Worm (Caenorhabditis elegans): Measurements from ENCODE around the gene hach-1.

The hach-1 gene

DNA sequence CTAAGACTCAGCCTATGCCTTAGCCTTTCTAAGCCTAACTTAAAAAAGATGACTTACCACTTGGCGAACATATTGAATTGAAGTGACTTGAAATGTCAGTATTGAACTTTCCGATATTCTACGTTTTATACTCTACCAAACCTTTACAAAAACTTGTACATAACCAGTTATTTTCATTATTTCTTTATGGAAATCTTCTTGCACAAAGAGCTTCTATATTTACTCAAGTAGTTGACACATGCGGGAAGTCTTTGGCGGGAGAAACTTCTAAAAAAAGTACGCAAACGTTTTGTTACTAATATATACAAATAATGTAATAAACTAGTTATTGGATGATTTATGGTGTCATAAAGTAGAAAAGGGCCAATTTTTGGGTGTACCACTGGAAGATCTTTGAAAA, 13.4 kb downstream of the hach-1 start, which contains the start of gene nspb-12:
Gene nspb-12, minus strand, starts transcription at position 101 of the 400 bp plus-strand sequence.
- no peak for TF ChIP-seq ets-5 (GFP tag; IDR thresholded peaks at IDR 0.05)
- TF ChIP-seq tbx-2 (tag; optimal IDR thresholded peaks at IDR 0.05), result no peak
- no peak for TF ChIP-seq snpc-4 (tag; optimal IDR thresholded peaks at IDR 0.05)
- no peak for TF ChIP-seq elt-2 (tag; optimal IDR thresholded peaks at IDR 0.05)
- TF ChIP-seq dpl-1 (GFP tag; optimal IDR thresholded peaks at IDR 0.05), result no peak
- no peak for TF ChIP-seq nhr-90 (tag; optimal IDR thresholded peaks at IDR 0.05; ENCODE audit: poor library complexity)
- TF ChIP-seq irx-1 (tag; optimal IDR thresholded peaks at IDR 0.05), result no peak
- TF ChIP-seq C34B4.2 (tag; optimal IDR thresholded peaks at IDR 0.05), result no peak
- no peak for TF ChIP-seq vab-15 (tag; optimal IDR thresholded peaks at IDR 0.05)
- no peak for TF ChIP-seq mab-9 (GFP tag; IDR thresholded peaks at IDR 0.05)
- TF ChIP-seq hlh-17 (GFP tag; optimal IDR thresholded peaks at IDR 0.05; ENCODE audit: borderline replicate concordance), result no peak
- TF ChIP-seq ces-1 (GFP tag; optimal IDR thresholded peaks at IDR 0.05), result no peak
- no peak for TF ChIP-seq nhr-19 (GFP tag; conservative IDR thresholded peaks at IDR 0.05)
- no peak for TF ChIP-seq zip-4 (GFP tag; optimal IDR thresholded peaks at IDR 0.05)
- no peak for TF ChIP-seq pqm-1 (tag; optimal IDR thresholded peaks at IDR 0.05)

DNA sequence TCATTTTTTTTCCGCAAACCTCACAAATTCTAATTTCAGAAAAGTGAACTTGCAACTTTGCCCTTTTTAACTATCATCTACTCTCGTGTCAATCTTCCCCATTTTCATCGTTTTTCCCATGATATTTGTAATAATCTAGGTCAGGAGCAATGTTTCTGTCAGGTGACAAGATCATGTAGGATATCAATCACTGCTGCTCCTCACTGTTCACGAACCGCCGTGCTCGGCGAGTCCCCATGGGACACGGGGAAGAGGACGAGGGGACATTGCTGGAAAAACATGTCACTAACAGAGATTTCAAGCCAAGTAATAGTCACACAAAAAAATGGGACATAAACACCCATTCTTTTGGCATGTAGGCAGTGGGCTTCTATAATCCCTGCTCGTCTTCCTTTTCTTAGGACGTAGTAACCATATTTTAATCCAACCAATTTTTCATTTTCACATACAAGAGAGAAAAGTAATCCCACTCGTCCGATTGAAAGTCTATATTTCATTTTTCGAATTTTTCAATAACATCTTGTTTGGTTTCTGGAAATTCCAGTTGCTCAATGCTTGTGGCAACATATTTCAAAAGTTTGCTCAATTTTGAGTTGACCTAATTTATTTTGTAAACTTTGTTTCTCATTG, 15.7 kb downstream of the hach-1 start:
- TF ChIP-seq hpl-2 (GFP tag; optimal IDR thresholded peaks at IDR 0.05) (no peak), rnt-1 (tag; optimal IDR thresholded peaks at IDR 0.05) (peak; percentile 50), lin-14 (GFP tag; optimal IDR thresholded peaks at IDR 0.05) (peak; percentile 55), aly-2 (tag; optimal IDR thresholded peaks at IDR 0.05) (no peak), ceh-82 (tag; optimal IDR thresholded peaks at IDR 0.05) (no peak), hlh-4 (tag; optimal IDR thresholded peaks at IDR 0.05) (no peak), nhr-71 (tag; optimal IDR thresholded peaks at IDR 0.05) (peak; percentile 28), efl-1 (optimal IDR thresholded peaks at IDR 0.05) (no peak), efl-1 (GFP tag; optimal IDR thresholded peaks at IDR 0.05 in 1 of 2) (peak in 1 of 2 experiments; percentile 20), fkh-8 (tag; optimal IDR thresholded peaks at IDR 0.05) (no peak), unc-30 (tag; optimal IDR thresholded peaks at IDR 0.05) (peak; percentile 54), nhr-237 (tag; optimal IDR thresholded peaks at IDR 0.05) (no peak), sup-37 (GFP tag; optimal IDR thresholded peaks at IDR 0.05) (no peak), lin-35 (GFP tag; optimal IDR thresholded peaks at IDR 0.05) (no peak), unc-130 (tag; optimal IDR thresholded peaks at IDR 0.05) (no peak), mef-2 (tag; optimal IDR thresholded peaks at IDR 0.05) (no peak)

DNA sequence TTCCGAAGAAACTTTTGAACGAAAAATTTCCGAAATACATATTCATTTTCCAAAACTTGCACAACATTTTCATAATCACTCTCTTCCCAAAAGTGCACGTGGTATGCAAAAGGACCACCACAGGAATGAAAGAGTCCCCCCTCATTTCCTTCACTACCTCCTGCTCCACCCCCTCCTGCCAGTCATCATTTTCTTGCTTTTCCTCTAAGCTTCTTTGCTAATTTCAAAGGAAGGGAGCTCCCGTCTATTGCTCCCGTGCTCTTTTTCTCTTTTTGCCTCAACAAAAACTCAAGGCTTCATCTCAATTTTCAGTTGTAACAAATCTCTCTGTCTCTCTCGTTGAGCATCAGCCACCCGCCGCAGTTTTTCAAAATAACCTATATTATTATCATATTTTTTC, 17.6 kb downstream of the hach-1 start:
- TF ChIP-seq zag-1 (tag; optimal IDR thresholded peaks at IDR 0.05) (no peak), fkh-4 (tag; optimal IDR thresholded peaks at IDR 0.05; ENCODE audit: borderline replicate concordance) (no peak), rnt-1 (tag; optimal IDR thresholded peaks at IDR 0.05) (peak; percentile 40), pag-3 (tag; optimal IDR thresholded peaks at IDR 0.05; ENCODE audit: borderline replicate concordance, insufficient read depth) (peak; percentile 14), lin-14 (GFP tag; optimal IDR thresholded peaks at IDR 0.05) (peak; percentile 65), nhr-71 (tag; optimal IDR thresholded peaks at IDR 0.05) (peak; percentile 18), snpc-4 (tag; optimal IDR thresholded peaks at IDR 0.05) (no peak), mdl-1 (tag; optimal IDR thresholded peaks at IDR 0.05) (peak in 1 of 2 experiments; percentile 25), skn-1 (tag; optimal IDR thresholded peaks at IDR 0.05) (peak; percentile 9), fkh-8 (tag; optimal IDR thresholded peaks at IDR 0.05) (no peak), efl-1 (optimal IDR thresholded peaks at IDR 0.05) (no peak), efl-1 (GFP tag; optimal IDR thresholded peaks at IDR 0.05 in 1 of 2) (peak in 1 of 2 experiments; percentile 20)

DNA sequence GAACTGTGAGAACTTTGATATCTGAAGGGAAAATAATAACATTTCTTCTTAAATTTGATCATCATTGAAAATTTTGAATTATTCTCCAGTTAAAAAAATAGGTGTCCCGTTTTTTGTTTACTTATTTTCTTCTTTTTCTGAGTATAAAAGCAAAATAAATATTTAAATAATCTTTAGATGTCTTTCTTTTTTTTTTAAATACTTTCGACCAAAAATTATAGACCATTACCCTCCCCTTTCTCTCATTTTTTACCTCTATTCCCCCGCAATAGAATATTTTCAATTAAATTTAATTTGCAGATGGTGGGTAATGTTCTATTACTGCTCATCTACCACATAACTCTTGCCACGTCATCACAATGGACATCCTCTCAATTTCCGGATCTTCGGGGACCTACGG, 18.4 kb downstream of the hach-1 start, which contains the start of gene molo-1:
Gene molo-1, plus strand, starts transcription at position 301 of the 400 bp plus-strand sequence.
- TF ChIP-seq ztf-4 (tag; optimal IDR thresholded peaks at IDR 0.05) (no peak), egl-13 (tag; optimal IDR thresholded peaks at IDR 0.05) (no peak), nhr-90 (tag; optimal IDR thresholded peaks at IDR 0.05; ENCODE audit: poor library complexity) (no peak), ces-1 (GFP tag; optimal IDR thresholded peaks at IDR 0.05) (no peak), ceh-90 (tag; optimal IDR thresholded peaks at IDR 0.05) (no peak), blmp-1 (tag; optimal IDR thresholded peaks at IDR 0.05) (no peak), snpc-4 (tag; optimal IDR thresholded peaks at IDR 0.05) (no peak), F16B12.6 (tag; optimal IDR thresholded peaks at IDR 0.05) (no peak), lin-13 (GFP tag; optimal IDR thresholded peaks at IDR 0.05) (no peak)
